Comparison of ENCODE assay signal across 5 worm cellular contexts in the genomic region with DNA sequence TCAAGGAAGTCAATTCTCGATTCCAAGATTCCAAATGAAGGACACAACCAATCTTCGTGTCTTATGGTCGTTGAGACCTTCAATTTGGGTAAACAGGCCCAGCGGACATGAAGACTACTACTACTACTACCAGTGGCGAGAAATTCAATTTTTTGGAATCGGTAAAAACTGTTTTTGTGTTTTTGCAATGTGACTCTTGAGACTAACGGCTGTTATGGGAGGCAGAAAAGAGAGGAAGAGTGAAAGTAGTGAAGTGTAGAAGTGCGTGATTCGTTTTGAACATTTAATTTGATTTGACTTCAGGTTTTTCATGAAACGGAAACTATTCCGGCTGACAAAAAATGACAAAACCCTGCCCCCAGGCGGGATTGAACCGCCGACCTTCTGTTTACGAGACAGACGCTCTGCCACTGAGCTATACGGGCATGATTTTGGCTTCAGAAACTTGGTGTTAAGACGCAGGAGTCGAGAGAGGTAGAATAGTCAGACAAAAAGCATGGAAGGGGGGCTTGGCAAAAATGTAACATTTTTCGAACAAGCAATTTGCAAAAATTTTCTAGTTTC.
TF ChIP-seq lines count a peak whose summit lies in the region.

No protein-coding gene starts in this region.

TF ChIP-seq in whole organism, L1 larva, 84 proteins besides CTCF, POLR2A, EP300 and RAD21 (continued from another document and continues in another):
- no peak for TF ChIP-seq ceh-90 (tag; optimal IDR thresholded peaks at IDR 0.05; lab: Kevin White, UChicago)
- peak; percentile 42 for TF ChIP-seq dsc-1 (tag; optimal IDR thresholded peaks at IDR 0.05; lab: Kevin White, UChicago)
- TF ChIP-seq mep-1 (tag; optimal IDR thresholded peaks at IDR 0.05; lab: Kevin White, UChicago) = peak; percentile 3
- peak; percentile 6 for TF ChIP-seq pax-3 (tag; optimal IDR thresholded peaks at IDR 0.05; lab: Kevin White, UChicago)
- TF ChIP-seq blmp-1 (tag; optimal IDR thresholded peaks at IDR 0.05; lab: Kevin White, UChicago) = peak; percentile 68
- no peak for TF ChIP-seq Y116A8C.19 (tag; optimal IDR thresholded peaks at IDR 0.05; lab: Kevin White, UChicago; ENCODE audit: borderline replicate concordance)
- peak; percentile 29 for TF ChIP-seq fos-1 (tag; optimal IDR thresholded peaks at IDR 0.05; lab: Kevin White, UChicago)
- peak; percentile 5 for TF ChIP-seq lir-3 (tag; optimal IDR thresholded peaks at IDR 0.05; lab: Kevin White, UChicago; ENCODE audit: poor library complexity)
- TF ChIP-seq unc-30 (tag; optimal IDR thresholded peaks at IDR 0.05; lab: Kevin White, UChicago) = no peak
- TF ChIP-seq ztf-11 (tag; optimal IDR thresholded peaks at IDR 0.05; lab: Kevin White, UChicago) = no peak
- peak; percentile 16 for TF ChIP-seq hpl-2 (GFP tag; optimal IDR thresholded peaks at IDR 0.05; lab: Kevin White, UChicago)
- peak; percentile 18 for TF ChIP-seq F16B12.6 (tag; optimal IDR thresholded peaks at IDR 0.05; lab: Kevin White, UChicago)
- TF ChIP-seq skn-1 (tag; optimal IDR thresholded peaks at IDR 0.05; lab: Kevin White, UChicago) = no peak
- no peak for TF ChIP-seq egl-13 (tag; optimal IDR thresholded peaks at IDR 0.05; lab: Kevin White, UChicago)
- TF ChIP-seq fkh-4 (tag; optimal IDR thresholded peaks at IDR 0.05; lab: Kevin White, UChicago; ENCODE audit: borderline replicate concordance) = no peak
- no peak; the same call in 1 of the 2 replicates for TF ChIP-seq mab-9 (GFP tag; IDR thresholded peaks at IDR 0.05; lab: Robert Waterston, UW)
- TF ChIP-seq alr-1 (tag; optimal IDR thresholded peaks at IDR 0.05; lab: Kevin White, UChicago; ENCODE audit: borderline replicate concordance) = no peak
- peak; percentile 50 for TF ChIP-seq vab-15 (tag; optimal IDR thresholded peaks at IDR 0.05; lab: Kevin White, UChicago)
- TF ChIP-seq pqm-1 (tag; optimal IDR thresholded peaks at IDR 0.05; lab: Kevin White, UChicago) = no peak
- TF ChIP-seq nhr-28 (tag; optimal IDR thresholded peaks at IDR 0.05; lab: Kevin White, UChicago) = no peak
- TF ChIP-seq tbx-2 (tag; optimal IDR thresholded peaks at IDR 0.05; lab: Kevin White, UChicago) = no peak
- TF ChIP-seq lin-39 (tag; optimal IDR thresholded peaks at IDR 0.05; lab: Kevin White, UChicago) = no peak
- peak; percentile 47 for TF ChIP-seq nhr-20 (tag; optimal IDR thresholded peaks at IDR 0.05; lab: Kevin White, UChicago)
- no peak for TF ChIP-seq lin-15B (tag; optimal IDR thresholded peaks at IDR 0.05; lab: Kevin White, UChicago)
- TF ChIP-seq hlh-4 (tag; optimal IDR thresholded peaks at IDR 0.05; lab: Kevin White, UChicago) = no peak

TF ChIP-seq in whole organism, L2 larva, 48 proteins besides CTCF, POLR2A, EP300 and RAD21 (continued from another document):
- TF ChIP-seq ceh-16 (tag; optimal IDR thresholded peaks at IDR 0.05; lab: Kevin White, UChicago) (no peak), Y55F3AM.14 (GFP tag; optimal IDR thresholded peaks at IDR 0.05; lab: Kevin White, UChicago) (no peak), aly-2 (tag; optimal IDR thresholded peaks at IDR 0.05; lab: Kevin White, UChicago) (no peak), gmeb-1 (tag; optimal IDR thresholded peaks at IDR 0.05; lab: Kevin White, UChicago) (peak; percentile 52), snpc-4 (tag; optimal IDR thresholded peaks at IDR 0.05; lab: Kevin White, UChicago) (no peak), zag-1 (tag; optimal IDR thresholded peaks at IDR 0.05; lab: Kevin White, UChicago) (no peak), ztf-11 (tag; optimal IDR thresholded peaks at IDR 0.05; lab: Kevin White, UChicago) (no peak), ceh-82 (tag; optimal IDR thresholded peaks at IDR 0.05; lab: Kevin White, UChicago) (no peak), mab-5 (tag; optimal IDR thresholded peaks at IDR 0.05; lab: Kevin White, UChicago) (no peak), mbf-1 (tag; optimal IDR thresholded peaks at IDR 0.05; lab: Kevin White, UChicago) (no peak), nhr-25 (tag; optimal IDR thresholded peaks at IDR 0.05; lab: Kevin White, UChicago) (peak; percentile 45), nhr-129 (tag; optimal IDR thresholded peaks at IDR 0.05; lab: Kevin White, UChicago) (peak; percentile 37), dmd-4 (tag; optimal IDR thresholded peaks at IDR 0.05; lab: Kevin White, UChicago) (no peak), lin-11 (tag; optimal IDR thresholded peaks at IDR 0.05; lab: Kevin White, UChicago) (peak; percentile 21), ztf-4 (tag; optimal IDR thresholded peaks at IDR 0.05; lab: Kevin White, UChicago) (no peak), sem-4 (tag; optimal IDR thresholded peaks at IDR 0.05; lab: Kevin White, UChicago) (peak; percentile 63)
TF ChIP-seq in whole organism, L2 larva: peak in this region for 13.

TF ChIP-seq in whole organism, L3 larva, 47 proteins besides CTCF, POLR2A, EP300 and RAD21 (continued from another document):
- TF ChIP-seq nhr-76 (tag; optimal IDR thresholded peaks at IDR 0.05; lab: Kevin White, UChicago) (no peak), jun-1 (tag; optimal IDR thresholded peaks at IDR 0.05; lab: Kevin White, UChicago) (peak; percentile 45), nhr-11 (tag; optimal IDR thresholded peaks at IDR 0.05; lab: Kevin White, UChicago) (no peak), egl-5 (tag; optimal IDR thresholded peaks at IDR 0.05; lab: Kevin White, UChicago) (no peak), nhr-28 (tag; optimal IDR thresholded peaks at IDR 0.05; lab: Kevin White, UChicago) (no peak), elt-2 (tag; optimal IDR thresholded peaks at IDR 0.05; lab: Kevin White, UChicago) (peak; percentile 31), nhr-25 (tag; optimal IDR thresholded peaks at IDR 0.05; lab: Kevin White, UChicago) (peak; percentile 43), ceh-9 (tag; optimal IDR thresholded peaks at IDR 0.05; lab: Kevin White, UChicago) (no peak), fkh-10 (GFP tag; optimal IDR thresholded peaks at IDR 0.05; lab: Kevin White, UChicago) (no peak), lin-39 (tag; optimal IDR thresholded peaks at IDR 0.05; lab: Kevin White, UChicago) (peak; percentile 56), unc-39 (tag; optimal IDR thresholded peaks at IDR 0.05; lab: Kevin White, UChicago) (no peak), nfya-1 (tag; optimal IDR thresholded peaks at IDR 0.05; lab: Kevin White, UChicago; ENCODE audit: insufficient read depth) (peak; percentile 66), ztf-11 (tag; optimal IDR thresholded peaks at IDR 0.05; lab: Kevin White, UChicago) (no peak), ZK546.5 (tag; optimal IDR thresholded peaks at IDR 0.05; lab: Kevin White, UChicago) (no peak), zag-1 (tag; optimal IDR thresholded peaks at IDR 0.05; lab: Kevin White, UChicago) (no peak), hmg-11 (tag; optimal IDR thresholded peaks at IDR 0.05; lab: Kevin White, UChicago) (peak; percentile 73), mdl-1 (tag; optimal IDR thresholded peaks at IDR 0.05; lab: Kevin White, UChicago) (no peak)

TF ChIP-seq in whole organism, L4 larva, 104 proteins besides CTCF, POLR2A, EP300 and RAD21 (continued from another document and continues in another):
- TF ChIP-seq sdz-12 (GFP tag; optimal IDR thresholded peaks at IDR 0.05; lab: Kevin White, UChicago) (no peak), daf-12 (tag; optimal IDR thresholded peaks at IDR 0.05; lab: Kevin White, UChicago) (no peak), lir-3 (tag; optimal IDR thresholded peaks at IDR 0.05; lab: Kevin White, UChicago) (no peak), nhr-77 (tag; optimal IDR thresholded peaks at IDR 0.05; lab: Kevin White, UChicago) (no peak), snpc-4 (tag; optimal IDR thresholded peaks at IDR 0.05; lab: Kevin White, UChicago) (no peak), nhr-6 (tag; optimal IDR thresholded peaks at IDR 0.05; lab: Kevin White, UChicago) (peak; percentile 17), arid-1 (GFP tag; conservative IDR thresholded peaks at IDR 0.05; lab: Robert Waterston, UW) (peak; percentile 69; the same call in 1 of the 2 replicates), cey-2 (tag; optimal IDR thresholded peaks at IDR 0.05; lab: Kevin White, UChicago; ENCODE audit: borderline replicate concordance, insufficient read depth) (no peak), Y48G9A.11 (GFP tag; IDR thresholded peaks at IDR 0.05; lab: Robert Waterston, UW) (peak; percentile 76), hmg-1.1 (GFP tag; IDR thresholded peaks at IDR 0.05; lab: Robert Waterston, UW) (peak; percentile 85), nhr-28 (tag; optimal IDR thresholded peaks at IDR 0.05; lab: Kevin White, UChicago) (no peak), aly-2 (tag; optimal IDR thresholded peaks at IDR 0.05; lab: Kevin White, UChicago) (no peak), gei-8 (GFP tag; optimal IDR thresholded peaks at IDR 0.05; lab: Kevin White, UChicago) (no peak), ZK546.5 (tag; optimal IDR thresholded peaks at IDR 0.05; lab: Kevin White, UChicago) (no peak), D1046.2 (GFP tag; IDR thresholded peaks at IDR 0.05; lab: Robert Waterston, UW) (no peak), aha-1 (tag; lab: Kevin White, UChicago) (peak; percentile 97), spr-3 (GFP tag; optimal IDR thresholded peaks at IDR 0.05; lab: Kevin White, UChicago) (peak; percentile 25), unc-39 (tag; optimal IDR thresholded peaks at IDR 0.05; lab: Kevin White, UChicago) (no peak), ceh-62 (tag; optimal IDR thresholded peaks at IDR 0.05; lab: Kevin White, UChicago) (no peak), zfp-2 (tag; optimal IDR thresholded peaks at IDR 0.05; lab: Kevin White, UChicago) (no peak), hlh-11 (tag; optimal IDR thresholded peaks at IDR 0.05; lab: Kevin White, UChicago) (peak; percentile 54), hlh-30 (tag; optimal IDR thresholded peaks at IDR 0.05; lab: Kevin White, UChicago; ENCODE audit: insufficient read depth) (peak; percentile 70), nhr-111 (GFP tag; optimal IDR thresholded peaks at IDR 0.05; lab: Kevin White, UChicago) (peak; percentile 47), mxl-2 (GFP tag; conservative IDR thresholded peaks at IDR 0.05; lab: Robert Waterston, UW) (peak; percentile 53; the same call in 1 of the 2 replicates), unc-130 (GFP tag; optimal IDR thresholded peaks at IDR 0.05; lab: Kevin White, UChicago) (peak; percentile 4), lin-29 (GFP tag; IDR thresholded peaks at IDR 0.05; lab: Robert Waterston, UW) (no peak), F26F4.8 (GFP tag; conservative IDR thresholded peaks at IDR 0.05; lab: Robert Waterston, UW) (peak; percentile 73; the same call in 1 of the 2 replicates), lim-7 (GFP tag; IDR thresholded peaks at IDR 0.05; lab: Robert Waterston, UW) (peak; percentile 74), F37D6.2 (tag; optimal IDR thresholded peaks at IDR 0.05; lab: Kevin White, UChicago) (peak; percentile 1), dmd-9 (GFP tag; IDR thresholded peaks at IDR 0.05; lab: Robert Waterston, UW) (peak; percentile 25; the same call in 1 of the 2 replicates), nhr-10 (tag; optimal IDR thresholded peaks at IDR 0.05; lab: Kevin White, UChicago) (no peak), nhr-237 (tag; optimal IDR thresholded peaks at IDR 0.05; lab: Kevin White, UChicago) (no peak), tra-1 (GFP tag; IDR thresholded peaks at IDR 0.05; lab: Robert Waterston, UW) (peak; percentile 63; the same call in 1 of the 2 replicates), F10B5.3 (tag; optimal IDR thresholded peaks at IDR 0.05; lab: Kevin White, UChicago) (no peak), snpc-1.2 (GFP tag; IDR thresholded peaks at IDR 0.05; lab: Robert Waterston, UW) (peak; percentile 57; the same call in 1 of the 2 replicates), ceh-32 (tag; optimal IDR thresholded peaks at IDR 0.05; lab: Kevin White, UChicago; ENCODE audit: poor library complexity) (no peak)

TF ChIP-seq in whole organism, young adult, 124 proteins besides CTCF, POLR2A, EP300 and RAD21 (continued from another document and continues in another):
- TF ChIP-seq F49E8.2 (tag; optimal IDR thresholded peaks at IDR 0.05; lab: Kevin White, UChicago; ENCODE audit: insufficient read depth) (no peak), aptf-2 (GFP tag; conservative IDR thresholded peaks at IDR 0.05; lab: Robert Waterston, UW) (no peak), snpc-3.4 (tag; optimal IDR thresholded peaks at IDR 0.05; lab: Kevin White, UChicago) (peak; percentile 31), lag-1 (GFP tag; IDR thresholded peaks at IDR 0.05; lab: Robert Waterston, UW) (no peak), Y67H2A.10 (GFP tag; conservative IDR thresholded peaks at IDR 0.05; lab: Robert Waterston, UW) (0 out of 2 replicates have a peak, but pooled peaks have one; percentile 26), Y95B8A.8 (GFP tag; IDR thresholded peaks at IDR 0.05; lab: Robert Waterston, UW) (no peak), madf-8 (GFP tag; conservative IDR thresholded peaks at IDR 0.05; lab: Robert Waterston, UW) (no peak), snpc-1.3 (tag; optimal IDR thresholded peaks at IDR 0.05; lab: Kevin White, UChicago; ENCODE audit: insufficient read depth) (peak; percentile 25), dox-1 (GFP tag; IDR thresholded peaks at IDR 0.05; lab: Robert Waterston, UW) (peak; percentile 74), zim-3 (tag; optimal IDR thresholded peaks at IDR 0.05; lab: Kevin White, UChicago) (no peak), hlh-26 (GFP tag; conservative IDR thresholded peaks at IDR 0.05; lab: Robert Waterston, UW) (no peak), egrh-3 (GFP tag; IDR thresholded peaks at IDR 0.05; lab: Robert Waterston, UW) (peak; percentile 44; the same call in 1 of the 2 replicates), nhr-90 (tag; optimal IDR thresholded peaks at IDR 0.05; lab: Kevin White, UChicago) (peak; percentile 66), Y53G8AR.9 (GFP tag; conservative IDR thresholded peaks at IDR 0.05; lab: Robert Waterston, UW) (0 out of 2 replicates have a peak, but pooled peaks have one; percentile 28), F10E7.11 (tag; optimal IDR thresholded peaks at IDR 0.05; lab: Kevin White, UChicago) (peak; percentile 46), nhr-80 (tag; optimal IDR thresholded peaks at IDR 0.05; lab: Kevin White, UChicago) (peak; percentile 15), lsl-1 (GFP tag; optimal IDR thresholded peaks at IDR 0.05; lab: Kevin White, UChicago) (peak; percentile 23), rpc-1 (optimal IDR thresholded peaks at IDR 0.05; lab: Kevin White, UChicago) (peak; percentile 82), rpc-1 (tag; optimal IDR thresholded peaks at IDR 0.05; lab: Kevin White, UChicago) (peak; percentile 88), rec-8 (tag; optimal IDR thresholded peaks at IDR 0.05; lab: Kevin White, UChicago) (peak; percentile 12 to 37), ekl-4 (GFP tag; IDR thresholded peaks at IDR 0.05; lab: Robert Waterston, UW) (0 out of 2 replicates have a peak, but pooled peaks have one; percentile 24), tlf-1 (GFP tag; optimal IDR thresholded peaks at IDR 0.05; lab: Kevin White, UChicago) (no peak), T26A5.8 (tag; optimal IDR thresholded peaks at IDR 0.05; lab: Kevin White, UChicago) (no peak), hmg-1.2 (GFP tag; IDR thresholded peaks at IDR 0.05; lab: Robert Waterston, UW) (peak; percentile 62), ccch-3 (GFP tag; optimal IDR thresholded peaks at IDR 0.05; lab: Kevin White, UChicago) (no peak), sptf-2 (GFP tag; optimal IDR thresholded peaks at IDR 0.05; lab: Kevin White, UChicago) (no peak), mcd-1 (GFP tag; IDR thresholded peaks at IDR 0.05; lab: Robert Waterston, UW) (peak; percentile 59), F22D6.2 (tag; optimal IDR thresholded peaks at IDR 0.05; lab: Kevin White, UChicago) (no peak), attf-6 (GFP tag; IDR thresholded peaks at IDR 0.05; lab: Robert Waterston, UW) (no peak), ets-4 (GFP tag; optimal IDR thresholded peaks at IDR 0.05; lab: Kevin White, UChicago) (no peak), cebp-2 (GFP tag; IDR thresholded peaks at IDR 0.05; lab: Robert Waterston, UW) (no peak), ztf-3 (GFP tag; optimal IDR thresholded peaks at IDR 0.05; lab: Kevin White, UChicago) (no peak), madf-10 (tag; optimal IDR thresholded peaks at IDR 0.05; lab: Kevin White, UChicago) (peak; percentile 44), ceh-27 (GFP tag; optimal IDR thresholded peaks at IDR 0.05; lab: Kevin White, UChicago) (peak; percentile 9), ceh-58 (GFP tag; IDR thresholded peaks at IDR 0.05; lab: Robert Waterston, UW) (0 out of 2 replicates have a peak, but pooled peaks have one; percentile 12), Y79H2A.3 (GFP tag; conservative IDR thresholded peaks at IDR 0.05; lab: Robert Waterston, UW) (no peak), tbx-9 (tag; optimal IDR thresholded peaks at IDR 0.05; lab: Kevin White, UChicago; ENCODE audit: borderline replicate concordance) (no peak), akir-1 (GFP tag; optimal IDR thresholded peaks at IDR 0.05; lab: Kevin White, UChicago) (no peak), C17E4.6 (GFP tag; IDR thresholded peaks at IDR 0.05; lab: Robert Waterston, UW) (no peak), efl-1 (GFP tag; optimal IDR thresholded peaks at IDR 0.05; lab: Kevin White, UChicago) (no peak), sdz-38 (tag; optimal IDR thresholded peaks at IDR 0.05; lab: Kevin White, UChicago) (no peak), bed-2 (GFP tag; IDR thresholded peaks at IDR 0.05; lab: Robert Waterston, UW) (no peak)
